Worm (Caenorhabditis elegans): ENCODE measurements around the gene C24H12.8.
"Not testable (repeated sequence)": the region's sequence is repeated elsewhere in the genome, so short reads cannot be mapped to it uniquely, and the experiment has no call there.

DNA sequence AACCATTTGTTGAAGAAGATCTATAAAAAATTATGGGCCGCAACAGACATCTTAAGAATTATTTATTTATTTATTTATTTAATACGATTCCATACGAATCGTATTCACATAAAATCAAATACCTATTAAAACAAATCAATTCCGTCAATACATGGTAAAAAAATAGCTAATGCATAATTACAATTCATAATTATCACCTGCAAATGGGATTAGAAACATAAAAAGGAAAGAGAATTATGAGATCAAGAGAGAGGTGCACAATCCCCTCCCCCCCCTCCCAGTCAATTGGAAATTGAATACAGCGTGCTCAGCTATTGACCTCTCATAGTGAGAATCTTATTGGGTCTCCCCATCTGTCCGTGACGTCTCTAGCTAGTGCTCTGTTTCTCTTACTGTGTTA, 18.1 kb upstream of the C24H12.8 start, which contains the start of gene C24H12.1:
- not testable (repeated sequence) for TF ChIP-seq F23B12.7 (tag; optimal IDR thresholded peaks at IDR 0.05; ENCODE audit: insufficient read depth); cebp-1 (GFP tag; IDR thresholded peaks at IDR 0.05); cebp-1 (tag; optimal IDR thresholded peaks at IDR 0.05); ztf-26 (tag; optimal IDR thresholded peaks at IDR 0.05); sdz-38 (tag; optimal IDR thresholded peaks at IDR 0.05); F52B5.7 (tag; optimal IDR thresholded peaks at IDR 0.05)
